Fruit fly (Drosophila melanogaster) whole organism, prepupa: ENCODE results near the gene CG11263.

Experiments
- Hr39 ChIP-seq: fragments of 200-800 bp; sonication (Bioruptor generic); optimal IDR thresholded peaks from 2 replicates; lab custom pipeline; 2016; ENCODE audit warnings: missing biosample characterization, missing genetic modification characterization
- Sox102F ChIP-seq: fragments of 200-800 bp; sonication (Bioruptor generic); optimal IDR thresholded peaks from 2 replicates; lab custom pipeline; 2016; ENCODE audit warnings: missing biosample characterization, mild to moderate bottlenecking, missing genetic modification characterization
- cyc ChIP-seq: fragments of 200-800 bp; sonication (Bioruptor generic); optimal IDR thresholded peaks from 3 replicates; lab custom pipeline; 2016; ENCODE audit warnings: missing biosample characterization, missing genetic modification characterization
- salr ChIP-seq, 2 experiments: fragments of 200-800 bp; sonication (Bioruptor generic); optimal IDR thresholded peaks; 3 replicates each; lab custom pipeline; 2016 to 2018; ENCODE audit warnings: missing biosample characterization in 2 of 2, missing genetic modification characterization in 2 of 2, mild to moderate bottlenecking in 1 of 2

DNA sequence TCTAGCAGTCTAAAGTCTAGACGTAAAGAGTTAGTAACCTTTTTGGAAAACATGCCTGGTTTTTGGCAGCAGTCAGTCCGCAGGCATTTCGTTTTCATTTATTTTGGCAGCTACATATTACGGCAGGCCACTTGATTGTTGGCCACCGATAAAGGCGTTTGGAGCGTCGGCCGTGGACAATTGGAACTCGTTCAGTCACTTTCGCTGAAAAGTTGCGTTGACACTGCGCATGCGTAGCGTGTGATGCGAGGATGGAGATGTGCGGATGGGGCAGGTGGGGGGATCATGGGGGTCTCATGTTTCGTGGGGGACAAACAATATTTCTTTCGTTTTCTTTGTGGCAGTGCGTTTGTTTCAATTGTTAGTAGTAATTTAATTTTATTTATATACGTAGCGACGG, 20.3 kb downstream of the CG11263 start:
- TF ChIP-seq Sox102F (GFP tag; lab: Kevin White, UChicago) (no peak), cyc (no peak), salr (GFP tag; optimal IDR thresholded peaks at IDR 0.05; lab: Kevin White, UChicago) (no peak), Hr39 (no peak)
